Fruit fly (Drosophila melanogaster) whole organism, adult: ENCODE measurements around the gene CG6398.
A peak's percentile ranks its signal among the peaks of the same experiment; 100 is the strongest.

ENCODE experiments used
- CG14711 ChIP-seq: fragments of 200-800 bp; sonication (Bioruptor generic); optimal IDR thresholded peaks from 2 replicates; lab custom pipeline; 2018; ENCODE audit warnings: missing biosample characterization, mild to moderate bottlenecking, missing genetic modification characterization, moderate library complexity
- CG7045 ChIP-seq: fragments of 200-800 bp; sonication (Bioruptor generic); optimal IDR thresholded peaks from 2 replicates; lab custom pipeline; 2017; ENCODE audit warnings: missing biosample characterization, mild to moderate bottlenecking, missing genetic modification characterization
- bab1 ChIP-seq: fragments of 200-800 bp; sonication (Bioruptor generic); optimal IDR thresholded peaks from 3 replicates; lab custom pipeline; 2019; ENCODE audit warnings: missing biosample characterization, mild to moderate bottlenecking, missing genetic modification characterization, moderate library complexity
- kay ChIP-seq: fragments of 200-800 bp; sonication (Bioruptor generic); peaks from one replicate; lab custom pipeline; 2016; ENCODE audit warnings: missing biosample characterization, missing genetic modification characterization, borderline replicate concordance

dm6 chrX:17887208-17887627, 56.6 kb downstream of the CG6398 start, which contains the start of gene mnb:
- TF ChIP-seq kay (GFP tag; lab: Kevin White, UChicago) (no peak), CG7045 (GFP tag; lab: Kevin White, UChicago) (no peak), bab1 (GFP tag; lab: Kevin White, UChicago) (peak; percentile 25), CG14711 (tag; lab: Kevin White, UChicago) (no peak)
